Worm (Caenorhabditis elegans) whole organism, L3 larva: ENCODE results near the gene lurp-4.

Source experiments
- aly-2 ChIP-seq: fragments of 150-350 bp; optimal IDR thresholded peaks from 2 replicates; lab custom pipeline; 2014; ENCODE audit warnings: missing biosample characterization, missing genetic modification characterization
- ama-1 ChIP-seq: fragments of 150-350 bp; optimal IDR thresholded peaks from 2 replicates; lab custom pipeline; 2018
- ceh-28 ChIP-seq: fragments of 150-350 bp; optimal IDR thresholded peaks from 2 replicates; lab custom pipeline; 2014; ENCODE audit warnings: missing biosample characterization, missing genetic modification reagents, missing genetic modification characterization
- daf-12 ChIP-seq: fragments of 150-350 bp; optimal IDR thresholded peaks from 2 replicates; lab custom pipeline; 2014; ENCODE audit warnings: missing biosample characterization, missing genetic modification reagents, missing genetic modification characterization
- egl-27 ChIP-seq: sonication (generic microtip); optimal IDR thresholded peaks from 4 replicates; lab custom pipeline; 2017; ENCODE audit warnings: missing biosample characterization, missing genetic modification reagents, missing genetic modification characterization
- egl-5 ChIP-seq: fragments of 150-350 bp; optimal IDR thresholded peaks from 2 replicates; lab custom pipeline; 2017; ENCODE audit warnings: missing biosample characterization, missing genetic modification reagents, missing genetic modification characterization, inconsistent platforms
- elt-1 ChIP-seq: fragments of 150-350 bp; optimal IDR thresholded peaks from 2 replicates; lab custom pipeline; 2014; ENCODE audit warnings: missing biosample characterization, missing genetic modification characterization
- eor-1 ChIP-seq, 2 experiments: fragments of 150-350 bp; optimal IDR thresholded peaks; 2 replicates each; lab custom pipeline; 2014 to 2018; ENCODE audit warnings: missing biosample characterization in 2 of 2, missing genetic modification characterization in 2 of 2
- fkh-2 ChIP-seq: fragments of 150-350 bp; optimal IDR thresholded peaks from 2 replicates; lab custom pipeline; 2014; ENCODE audit warnings: missing biosample characterization, missing genetic modification reagents, missing genetic modification characterization
- hmg-11 ChIP-seq: sonication (generic microtip); optimal IDR thresholded peaks from 2 replicates; lab custom pipeline; 2016; ENCODE audit warnings: missing genetic modification characterization, missing compliant biosample characterization
- jun-1 ChIP-seq: fragments of 150-350 bp; optimal IDR thresholded peaks from 2 replicates; lab custom pipeline; 2014; ENCODE audit warnings: missing biosample characterization, missing genetic modification reagents, missing genetic modification characterization
- lin-15B ChIP-seq: fragments of 150-350 bp; optimal IDR thresholded peaks from 2 replicates; lab custom pipeline; 2014; ENCODE audit warnings: missing biosample characterization, missing genetic modification characterization
- lin-39 ChIP-seq: fragments of 150-350 bp; optimal IDR thresholded peaks from 2 replicates; lab custom pipeline; 2018; ENCODE audit warnings: missing biosample characterization, missing genetic modification reagents, missing genetic modification characterization
- mdl-1 ChIP-seq: fragments of 150-350 bp; optimal IDR thresholded peaks from 2 replicates; lab custom pipeline; 2014; ENCODE audit warnings: missing biosample characterization, missing genetic modification characterization
- nfya-1 ChIP-seq: sonication (generic microtip); optimal IDR thresholded peaks from 2 replicates; lab custom pipeline; 2017; ENCODE audit warnings: missing genetic modification characterization, mild to moderate bottlenecking, missing compliant biosample characterization, antibody characterized with exemption, moderate library complexity; ENCODE audit not compliant: insufficient read depth
- nhr-11 ChIP-seq: fragments of 150-350 bp; optimal IDR thresholded peaks from 2 replicates; lab custom pipeline; 2014; ENCODE audit warnings: missing biosample characterization, missing genetic modification characterization
- nhr-23 ChIP-seq: fragments of 150-350 bp; optimal IDR thresholded peaks from 2 replicates; lab custom pipeline; 2014; ENCODE audit warnings: missing biosample characterization, missing genetic modification reagents, missing genetic modification characterization
- nhr-237 ChIP-seq: fragments of 150-350 bp; optimal IDR thresholded peaks from 2 replicates; lab custom pipeline; 2014; ENCODE audit warnings: missing biosample characterization, missing genetic modification characterization
- nhr-28 ChIP-seq: fragments of 150-350 bp; optimal IDR thresholded peaks from 2 replicates; lab custom pipeline; 2014; ENCODE audit warnings: missing biosample characterization, missing genetic modification characterization
- nhr-43 ChIP-seq: sonication (generic microtip); optimal IDR thresholded peaks from 2 replicates; lab custom pipeline; 2016; ENCODE audit warnings: mild to moderate bottlenecking, missing genetic modification characterization, missing compliant biosample characterization; ENCODE audit not compliant: poor library complexity, severe bottlenecking
- nhr-67 ChIP-seq: fragments of 150-350 bp; optimal IDR thresholded peaks from 2 replicates; lab custom pipeline; 2014; ENCODE audit warnings: missing biosample characterization, missing genetic modification characterization
- nhr-77 ChIP-seq: fragments of 150-350 bp; optimal IDR thresholded peaks from 2 replicates; lab custom pipeline; 2014; ENCODE audit warnings: missing biosample characterization, missing genetic modification characterization
- pha-4 ChIP-seq: fragments of 150-350 bp; optimal IDR thresholded peaks from 2 replicates; lab custom pipeline; 2014; ENCODE audit warnings: missing biosample characterization, missing genetic modification reagents, missing genetic modification characterization
- skn-1 ChIP-seq: fragments of 150-350 bp; optimal IDR thresholded peaks from 2 replicates; lab custom pipeline; 2014; ENCODE audit warnings: missing biosample characterization, missing genetic modification characterization
- snpc-4 ChIP-seq: fragments of 150-350 bp; optimal IDR thresholded peaks from 2 replicates; lab custom pipeline; 2014; ENCODE audit warnings: missing biosample characterization, missing genetic modification characterization
- unc-39 ChIP-seq: sonication (generic microtip); optimal IDR thresholded peaks from 4 replicates; lab custom pipeline; 2017; ENCODE audit warnings: missing biosample characterization, missing genetic modification characterization
- unc-62 ChIP-seq: fragments of 150-350 bp; sonication (generic microtip); optimal IDR thresholded peaks from 4 replicates; lab custom pipeline; 2014; ENCODE audit warnings: missing biosample characterization, missing genetic modification reagents, missing genetic modification characterization
- zag-1 ChIP-seq: fragments of 150-350 bp; optimal IDR thresholded peaks from 2 replicates; lab custom pipeline; 2014; ENCODE audit warnings: missing biosample characterization, missing genetic modification characterization

The lurp-4 gene

ce11 chrV:13111599-13112191, 19.2 kb downstream of the lurp-4 start:
- TF ChIP-seq snpc-4 (tag; lab: Kevin White, UChicago) (no peak), lin-39 (peak; percentile 73), elt-1 (tag; lab: Kevin White, UChicago) (peak; percentile 36)
- TF ChIP-seq, all 47 proteins: peak for 2

- TF ChIP-seq unc-62 (GFP tag; lab: Kevin White, UChicago) (peak; percentile 8), jun-1 (tag; lab: Kevin White, UChicago) (no peak), elt-1 (tag; lab: Kevin White, UChicago) (peak; percentile 9)
- TF ChIP-seq, all 47 proteins: peak for 2
Observed at ce11 chrV:13112937-13113497, 20.6 kb downstream of the lurp-4 start.

- no peak for TF ChIP-seq nhr-28
- TF ChIP-seq ceh-28 (tag; lab: Kevin White, UChicago) = no peak
- no peak for TF ChIP-seq nhr-43 (tag; lab: Kevin White, UChicago)
- TF ChIP-seq egl-27 (tag; lab: Kevin White, UChicago) = no peak
Observed at ce11 chrV:13114552-13115237, 22.2 kb downstream of the lurp-4 start.

ce11 chrV:13116114-13116603, 23.7 kb downstream of the lurp-4 start, which contains the start of gene acly-2:
acly-2 (plus strand) TSS chrV:13116488.
- TF ChIP-seq daf-12 (no peak), nhr-23 (peak; percentile 24)

ce11 chrV:13120097-13120496, 27.6 kb downstream of the lurp-4 start, which contains the start of gene max-1:
max-1 (minus strand) TSS chrV:13120220.
- TF ChIP-seq fkh-2 (tag; lab: Kevin White, UChicago) = no peak
- no peak for TF ChIP-seq nhr-11 (tag; lab: Kevin White, UChicago)
- TF ChIP-seq pha-4 (tag; lab: Kevin White, UChicago) = no peak
- no peak for TF ChIP-seq skn-1 (tag; lab: Kevin White, UChicago)
- no peak for TF ChIP-seq jun-1 (tag; lab: Kevin White, UChicago)
- no peak for TF ChIP-seq ama-1
- TF ChIP-seq eor-1 (tag; optimal IDR thresholded peaks at IDR 0.05; lab: Kevin White, UChicago) = no peak
- no peak for TF ChIP-seq mdl-1 (tag; lab: Kevin White, UChicago)
- TF ChIP-seq nhr-77 = no peak
- TF ChIP-seq unc-39 (tag; lab: Kevin White, UChicago) = no peak
- no peak for TF ChIP-seq nfya-1 (tag; lab: Kevin White, UChicago)
- TF ChIP-seq nhr-43 (tag; lab: Kevin White, UChicago) = no peak
- TF ChIP-seq egl-27 (tag; lab: Kevin White, UChicago) = no peak
- TF ChIP-seq zag-1 (tag; lab: Kevin White, UChicago) = no peak
- TF ChIP-seq nhr-237 (tag; lab: Kevin White, UChicago) = no peak
- no peak for TF ChIP-seq daf-12
- TF ChIP-seq nhr-28 = no peak
- no peak for TF ChIP-seq lin-39
- TF ChIP-seq, all 47 proteins: peak for 0

- no peak for TF ChIP-seq aly-2
- no peak for TF ChIP-seq nhr-23
- no peak for TF ChIP-seq hmg-11 (tag; lab: Kevin White, UChicago)
- TF ChIP-seq nhr-43 (tag; lab: Kevin White, UChicago) = no peak
- no peak for TF ChIP-seq nhr-67 (tag; lab: Kevin White, UChicago)
- TF ChIP-seq nhr-237 (tag; lab: Kevin White, UChicago) = no peak
- no peak for TF ChIP-seq unc-39 (tag; lab: Kevin White, UChicago)
- no peak for TF ChIP-seq lin-15B (tag; lab: Kevin White, UChicago)
- no peak for TF ChIP-seq egl-5
- no peak for TF ChIP-seq nhr-77
Observed at ce11 chrV:13121266-13121665, 28.8 kb downstream of the lurp-4 start.
